Worm (Caenorhabditis elegans) whole organism, late embryonic: ENCODE measurements around the gene Y50D4B.6.

Source experiments
- ama-1 ChIP-seq: fragments of 150-350 bp; optimal IDR thresholded peaks from 2 replicates; lab custom pipeline; 2014
- ceh-45 ChIP-seq: fragments of 200-800 bp; sonication (Bioruptor generic); IDR thresholded peaks from 2 replicates; pipeline ENCODE4 v1.3.6; 2022; ENCODE audit warnings: missing genetic modification reagents, missing genetic modification characterization, missing compliant biosample characterization
- fkh-10 ChIP-seq: fragments of 150-350 bp; optimal IDR thresholded peaks from 2 replicates; lab custom pipeline; 2014; ENCODE audit warnings: missing biosample characterization, missing genetic modification reagents, missing genetic modification characterization
- lim-6 ChIP-seq: sonication (generic microtip); optimal IDR thresholded peaks from 2 replicates; lab custom pipeline; 2016; ENCODE audit warnings: missing genetic modification characterization, missing compliant biosample characterization
- nfya-1 ChIP-seq: sonication (generic microtip); optimal IDR thresholded peaks from 2 replicates; lab custom pipeline; 2017; ENCODE audit warnings: missing genetic modification characterization, mild to moderate bottlenecking, missing compliant biosample characterization, antibody characterized with exemption, moderate library complexity
- nhr-11 ChIP-seq: fragments of 150-350 bp; optimal IDR thresholded peaks from 2 replicates; lab custom pipeline; 2014; ENCODE audit warnings: missing biosample characterization, missing genetic modification characterization
- nhr-232 ChIP-seq: sonication (generic microtip); optimal IDR thresholded peaks from 2 replicates; lab custom pipeline; 2016; ENCODE audit warnings: missing genetic modification characterization, missing compliant biosample characterization
- pha-2 ChIP-seq: sonication (generic microtip); optimal IDR thresholded peaks from 2 replicates; lab custom pipeline; 2017; ENCODE audit warnings: mild to moderate bottlenecking, missing genetic modification characterization, missing compliant biosample characterization
- sox-4 ChIP-seq: sonication (generic microtip); optimal IDR thresholded peaks from 2 replicates; lab custom pipeline; 2017; ENCODE audit warnings: mild to moderate bottlenecking, missing genetic modification characterization, inconsistent platforms, missing compliant biosample characterization
- unc-42 ChIP-seq: sonication (generic microtip); optimal IDR thresholded peaks from 2 replicates; lab custom pipeline; 2016; ENCODE audit warnings: missing genotype, missing genetic modification characterization, missing compliant biosample characterization

- no peak for TF ChIP-seq pha-2 (tag; lab: Kevin White, UChicago)
- no peak for TF ChIP-seq ceh-45 (GFP tag; lab: Robert Waterston, UW)
- TF ChIP-seq nhr-11: no peak
- no peak for TF ChIP-seq fkh-10 (GFP tag; lab: Kevin White, UChicago)
- TF ChIP-seq unc-42 (tag; lab: Kevin White, UChicago): no peak
- TF ChIP-seq ama-1 (lab: Kevin White, UChicago): no peak
- no peak for TF ChIP-seq sox-4 (tag; lab: Kevin White, UChicago)
- no peak for TF ChIP-seq nfya-1 (tag; lab: Kevin White, UChicago)
- TF ChIP-seq lim-6 (tag; lab: Kevin White, UChicago): no peak
- no peak for TF ChIP-seq nhr-232
These were observed 19.6 kb upstream of the Y50D4B.6 start, which contains the start of gene str-67 for ce11 chrV:1064491-1064890.
